Fruit fly (Drosophila melanogaster) whole organism, embryonic: Measurements from ENCODE around the gene CG18213.

Experiments
- Atf3 ChIP-seq: fragments of 200-800 bp; sonication (Bioruptor generic); optimal IDR thresholded peaks from 3 replicates; lab custom pipeline; 2016; ENCODE audit warnings: missing biosample characterization, missing genetic modification characterization
- B-H1 ChIP-seq: fragments of 200-800 bp; sonication (Bioruptor generic); IDR thresholded peaks from 3 replicates; pipeline ENCODE4 v1.3.6; 2022; ENCODE audit warnings: missing biosample characterization, missing genetic modification characterization
- CG10654 ChIP-seq: fragments of 200-800 bp; sonication (Bioruptor generic); optimal IDR thresholded peaks from 2 replicates; lab custom pipeline; 2016; ENCODE audit warnings: missing biosample characterization, missing genetic modification characterization
- CG11398 ChIP-seq: fragments of 200-800 bp; sonication (Bioruptor generic); optimal IDR thresholded peaks from 2 replicates; lab custom pipeline; 2016; ENCODE audit warnings: missing biosample characterization, missing genetic modification characterization
- CG11723 ChIP-seq: fragments of 200-800 bp; sonication (Bioruptor generic); optimal IDR thresholded peaks from 2 replicates; lab custom pipeline; 2017; ENCODE audit warnings: missing biosample characterization, mild to moderate bottlenecking, missing genetic modification characterization
- CG1233 ChIP-seq: fragments of 200-800 bp; sonication (Bioruptor generic); optimal IDR thresholded peaks from 4 replicates; lab custom pipeline; 2018; ENCODE audit warnings: missing biosample characterization, mild to moderate bottlenecking, missing genetic modification characterization
- CG13775 ChIP-seq: fragments of 200-800 bp; sonication (Bioruptor generic); optimal IDR thresholded peaks from 3 replicates; lab custom pipeline; 2017; ENCODE audit warnings: missing biosample characterization, mild to moderate bottlenecking, missing genetic modification characterization
- CG14014 ChIP-seq: fragments of 200-800 bp; sonication (Bioruptor generic); IDR thresholded peaks from 2 replicates; pipeline ENCODE4 v1.3.6; 2022; ENCODE audit warnings: missing biosample characterization, missing genetic modification characterization
- CG16863 ChIP-seq: fragments of 200-800 bp; sonication (Bioruptor generic); optimal IDR thresholded peaks from 3 replicates; lab custom pipeline; 2016; ENCODE audit warnings: missing biosample characterization, missing genetic modification characterization
- CG18262 ChIP-seq: fragments of 200-800 bp; optimal IDR thresholded peaks from 3 replicates; lab custom pipeline; 2019; ENCODE audit warnings: missing biosample characterization, mild to moderate bottlenecking, missing genetic modification characterization, moderate library complexity
- CG2678 ChIP-seq: fragments of 200-800 bp; sonication (Bioruptor generic); optimal IDR thresholded peaks from 3 replicates; lab custom pipeline; 2019; ENCODE audit warnings: missing biosample characterization, mild to moderate bottlenecking, missing genetic modification characterization, moderate library complexity
- CG3281 ChIP-seq: fragments of 200-800 bp; sonication (Bioruptor generic); optimal IDR thresholded peaks from 3 replicates; lab custom pipeline; 2017; ENCODE audit warnings: missing biosample characterization, mild to moderate bottlenecking, missing genetic modification characterization
- CG4820 ChIP-seq: fragments of 200-800 bp; sonication (Bioruptor generic); optimal IDR thresholded peaks from 3 replicates; lab custom pipeline; 2016; ENCODE audit warnings: missing biosample characterization, missing genetic modification characterization
- CG5180 ChIP-seq: fragments of 200-800 bp; sonication (Bioruptor generic); optimal IDR thresholded peaks from 3 replicates; lab custom pipeline; 2017; ENCODE audit warnings: missing biosample characterization, missing genetic modification characterization, mild to moderate bottlenecking, moderate library complexity, missing genetic modification reagents
- CG6254 ChIP-seq: fragments of 200-800 bp; sonication (Bioruptor generic); optimal IDR thresholded peaks from 3 replicates; lab custom pipeline; 2017; ENCODE audit warnings: mild to moderate bottlenecking, missing biosample characterization, missing genetic modification reagents, missing genetic modification characterization
- CG7839 ChIP-seq: fragments of 200-800 bp; sonication (Bioruptor generic); optimal IDR thresholded peaks from 3 replicates; lab custom pipeline; 2018; ENCODE audit warnings: missing biosample characterization, mild to moderate bottlenecking, missing genetic modification characterization, moderate library complexity
- CG8290 ChIP-seq, 3 experiments: fragments of 200-800 bp; sonication (Bioruptor generic); optimal IDR thresholded peaks; 2 replicates each; lab custom pipeline; 2016 to 2019; ENCODE audit warnings: missing biosample characterization in 3 of 3, missing genetic modification characterization in 3 of 3, mild to moderate bottlenecking in 2 of 3, moderate library complexity in 1 of 3
- CG8388 ChIP-seq: fragments of 200-800 bp; sonication (Bioruptor generic); optimal IDR thresholded peaks from 2 replicates; lab custom pipeline; 2019; ENCODE audit warnings: missing biosample characterization, mild to moderate bottlenecking, missing genetic modification characterization, moderate library complexity
- CoRest ChIP-seq: fragments of 200-800 bp; sonication (Bioruptor generic); optimal IDR thresholded peaks from 3 replicates; lab custom pipeline; 2018; ENCODE audit warnings: missing biosample characterization, mild to moderate bottlenecking, missing genetic modification characterization, moderate library complexity
- D19B ChIP-seq: fragments of 200-800 bp; sonication (Bioruptor generic); optimal IDR thresholded peaks from 2 replicates; lab custom pipeline; 2017; ENCODE audit warnings: missing biosample characterization, mild to moderate bottlenecking, missing genetic modification characterization
- Ets65A ChIP-seq: fragments of 200-800 bp; sonication (Bioruptor generic); peaks from one replicate; lab custom pipeline; 2016; ENCODE audit warnings: missing biosample characterization, missing genetic modification characterization
- HmgD ChIP-seq: fragments of 200-800 bp; sonication (Bioruptor generic); optimal IDR thresholded peaks from 3 replicates; lab custom pipeline; 2016; ENCODE audit warnings: missing biosample characterization, missing genetic modification characterization
- Hsf ChIP-seq: fragments of 200-800 bp; sonication (Bioruptor generic); optimal IDR thresholded peaks from 3 replicates; lab custom pipeline; 2016; ENCODE audit warnings: missing biosample characterization, missing genetic modification characterization
- MBD-R2 ChIP-seq: fragments of 200-800 bp; sonication (Bioruptor generic); IDR thresholded peaks from 2 replicates; pipeline ENCODE4 v1.3.6; 2022; ENCODE audit warnings: missing biosample characterization, missing genetic modification characterization
- Mad ChIP-seq: fragments of 200-800 bp; sonication (Bioruptor generic); optimal IDR thresholded peaks from 2 replicates; lab custom pipeline; 2016; ENCODE audit warnings: missing biosample characterization, missing genetic modification characterization
- Mrtf ChIP-seq: fragments of 200-800 bp; sonication (Bioruptor generic); IDR thresholded peaks from 3 replicates; pipeline ENCODE4 v1.3.6; 2022; ENCODE audit warnings: missing biosample characterization, missing genetic modification characterization
- Ravus ChIP-seq: fragments of 200-800 bp; sonication (Bioruptor generic); IDR thresholded peaks from 2 replicates; pipeline ENCODE4 v1.3.6; 2022; ENCODE audit warnings: missing biosample characterization, missing genetic modification characterization
- Sox102F ChIP-seq: fragments of 200-800 bp; sonication (Bioruptor generic); optimal IDR thresholded peaks from 2 replicates; lab custom pipeline; 2018; ENCODE audit warnings: missing biosample characterization, mild to moderate bottlenecking, missing genetic modification characterization, moderate library complexity
- Xrp1 ChIP-seq: fragments of 200-800 bp; sonication (Bioruptor generic); IDR thresholded peaks from 2 replicates; pipeline ENCODE4 v1.3.6; 2022; ENCODE audit warnings: missing biosample characterization, missing genetic modification characterization
- az2 ChIP-seq: fragments of 200-800 bp; sonication (Bioruptor generic); optimal IDR thresholded peaks from 3 replicates; lab custom pipeline; 2016; ENCODE audit warnings: missing biosample characterization, missing genetic modification characterization
- bsh ChIP-seq, 2 experiments: fragments of 200-800 bp; sonication (Bioruptor generic); optimal IDR thresholded peaks; 2 replicates each; lab custom pipeline; 2017 to 2018; ENCODE audit warnings: mild to moderate bottlenecking in 2 of 2, missing biosample characterization in 2 of 2, missing genetic modification characterization in 2 of 2, moderate library complexity in 1 of 2
- dimm ChIP-seq: fragments of 200-800 bp; sonication (Bioruptor generic); IDR thresholded peaks from 2 replicates; pipeline ENCODE4 v1.3.6; 2022; ENCODE audit warnings: missing biosample characterization, missing genetic modification characterization
- ewg ChIP-seq: fragments of 200-800 bp; sonication (Bioruptor generic); optimal IDR thresholded peaks from 3 replicates; lab custom pipeline; 2017; ENCODE audit warnings: mild to moderate bottlenecking, missing biosample characterization, missing genetic modification reagents, missing genetic modification characterization
- fd64A ChIP-seq: fragments of 200-800 bp; sonication (Bioruptor generic); optimal IDR thresholded peaks from 3 replicates; lab custom pipeline; 2018; ENCODE audit warnings: missing biosample characterization, mild to moderate bottlenecking, missing genetic modification characterization
- hkb ChIP-seq, 2 experiments: fragments of 200-800 bp in 1 of 2; fragments of >200 bp in 1 of 2; sonication (Bioruptor generic) in 1 of 2; IDR thresholded peaks in 1 of 2; optimal IDR thresholded peaks in 1 of 2; 2 replicates each; pipeline versions ENCODE4 v1.3.6 to Lab custom; 2017 to 2022; ENCODE audit warnings: missing biosample characterization in 1 of 2, missing genetic modification characterization in 1 of 2
- lbe ChIP-seq: fragments of 200-800 bp; sonication (Bioruptor generic); optimal IDR thresholded peaks from 2 replicates; lab custom pipeline; 2016; ENCODE audit warnings: missing biosample characterization, mild to moderate bottlenecking, missing genetic modification characterization
- otp ChIP-seq: fragments of 200-800 bp; sonication (Bioruptor generic); IDR thresholded peaks from 3 replicates; pipeline ENCODE4, ENCODE4 v1.3.6; 2022; ENCODE audit warnings: missing biosample characterization, missing genetic modification characterization
- pb ChIP-seq: fragments of 200-800 bp; sonication (Bioruptor generic); optimal IDR thresholded peaks from 3 replicates; lab custom pipeline; 2016; ENCODE audit warnings: missing biosample characterization, missing genetic modification characterization
- phol ChIP-seq: fragments of 200-800 bp; sonication (Bioruptor generic); optimal IDR thresholded peaks from 3 replicates; lab custom pipeline; 2018; ENCODE audit warnings: missing biosample characterization, mild to moderate bottlenecking, missing genetic modification characterization, moderate library complexity
- pnt ChIP-seq: fragments of 200-800 bp; sonication (Bioruptor generic); optimal IDR thresholded peaks from 3 replicates; lab custom pipeline; 2016; ENCODE audit warnings: missing biosample characterization, missing genetic modification characterization
- sens-2 ChIP-seq: fragments of 200-800 bp; sonication (Bioruptor generic); IDR thresholded peaks from 2 replicates; pipeline ENCODE4 v1.3.6; 2022; ENCODE audit warnings: missing biosample characterization, missing genetic modification characterization
- slbo ChIP-seq: fragments of 200-800 bp; sonication (Bioruptor generic); IDR thresholded peaks from 2 replicates; pipeline ENCODE4 v1.3.6; 2022; ENCODE audit warnings: missing biosample characterization, missing genetic modification characterization
- stc ChIP-seq: fragments of 200-800 bp; sonication (Bioruptor generic); IDR thresholded peaks from 2 replicates; pipeline ENCODE4 v1.3.6; 2022; ENCODE audit warnings: missing biosample characterization, missing genetic modification characterization
- toy ChIP-seq: fragments of 200-800 bp; sonication (Bioruptor generic); IDR thresholded peaks from 2 replicates; pipeline ENCODE4 v1.3.6; 2022; ENCODE audit warnings: missing biosample characterization, missing genetic modification characterization
- trem ChIP-seq: fragments of 200-800 bp; optimal IDR thresholded peaks from 3 replicates; lab custom pipeline; 2019; ENCODE audit warnings: missing biosample characterization, mild to moderate bottlenecking, missing genetic modification characterization, moderate library complexity

Gene CG18213

DNA sequence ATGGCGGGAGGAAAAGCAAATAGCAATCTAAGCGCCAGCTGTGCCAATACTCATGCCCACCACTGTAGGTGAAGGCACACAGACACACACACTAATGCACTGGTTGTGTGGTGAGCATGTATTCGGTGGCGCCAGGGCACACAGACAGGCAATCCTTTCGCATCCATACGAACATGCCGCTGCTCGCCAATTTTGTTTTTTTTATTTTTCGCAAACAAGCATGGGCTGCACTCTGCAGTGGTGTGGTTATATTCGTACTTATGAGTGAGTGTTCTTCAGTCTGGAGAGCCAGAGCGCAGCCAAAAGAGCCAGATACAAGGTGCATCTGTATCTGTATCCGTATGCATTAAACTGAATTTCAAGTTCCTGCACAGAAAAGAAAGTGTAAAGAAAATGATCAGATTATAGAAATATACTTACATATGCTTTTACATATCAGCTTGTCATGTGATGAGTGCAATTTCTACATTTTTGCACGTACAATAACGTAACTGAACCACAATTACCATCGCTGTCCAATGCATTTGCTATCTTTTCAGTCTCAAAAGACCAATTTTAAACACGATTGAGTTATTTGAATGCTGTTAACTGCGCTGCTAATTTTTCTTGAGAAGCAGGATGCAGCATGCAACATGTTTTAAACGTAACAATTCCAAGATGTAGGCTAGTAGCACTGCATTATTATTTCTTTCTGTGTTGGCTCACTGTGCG lies 19.3 kb upstream of the CG18213 start (continued):
- peak; percentile 49 for TF ChIP-seq Ets65A (GFP tag; lab: Kevin White, UChicago)
- TF ChIP-seq MBD-R2: no peak
- TF ChIP-seq Mrtf (GFP tag; lab: Robert Waterston, UW): no peak
- TF ChIP-seq CG8388 (GFP tag; lab: Kevin White, UChicago): peak; percentile 8
- no peak for TF ChIP-seq stc (GFP tag; lab: Robert Waterston, UW)
- no peak for TF ChIP-seq az2 (GFP tag; lab: Kevin White, UChicago)
- peak; percentile 20 for TF ChIP-seq trem (tag; lab: Kevin White, UChicago)
- TF ChIP-seq ewg (GFP tag; lab: Kevin White, UChicago): peak; percentile 46
- TF ChIP-seq bsh (GFP tag; optimal IDR thresholded peaks at IDR 0.05; lab: Kevin White, UChicago): peak; percentile 25 to 88
- no peak for TF ChIP-seq CG16863
- TF ChIP-seq CG7839 (tag; lab: Kevin White, UChicago): peak; percentile 10
- peak; percentile 37; the same call in 1 of the 2 replicates for TF ChIP-seq slbo (GFP tag; lab: Robert Waterston, UW)
- TF ChIP-seq CG14014: no peak
- TF ChIP-seq sens-2: no peak
- TF ChIP-seq CG4820 (GFP tag; lab: Kevin White, UChicago): peak; percentile 12
- TF ChIP-seq hkb (optimal IDR thresholded peaks at IDR 0.05; lab: Kevin White, UChicago): no peak
- TF ChIP-seq hkb (GFP tag; IDR thresholded peaks at IDR 0.05; lab: Robert Waterston, UW): no peak
- TF ChIP-seq CG2678 (tag; lab: Kevin White, UChicago): peak; percentile 32
- TF ChIP-seq pnt (GFP tag; lab: Kevin White, UChicago): peak; percentile 10
- no peak for TF ChIP-seq CG8290 (GFP tag; optimal IDR thresholded peaks at IDR 0.05; lab: Kevin White, UChicago)
- peak in 1 of 2 experiments; percentile 32 for TF ChIP-seq CG8290 (tag; optimal IDR thresholded peaks at IDR 0.05; lab: Kevin White, UChicago)
- TF ChIP-seq CG18262 (tag; lab: Kevin White, UChicago): peak; percentile 25
- peak; percentile 3 for TF ChIP-seq CG11723 (GFP tag; lab: Kevin White, UChicago)
- peak; percentile 11 for TF ChIP-seq Mad (GFP tag; lab: Kevin White, UChicago)
- TF ChIP-seq otp (GFP tag; lab: Robert Waterston, UW): no peak
- TF ChIP-seq pb: no peak
- no peak for TF ChIP-seq CG10654 (GFP tag; lab: Kevin White, UChicago)
- TF ChIP-seq B-H1 (GFP tag; lab: Robert Waterston, UW): no peak
- TF ChIP-seq Ravus (GFP tag; lab: Robert Waterston, UW): no peak
- peak; percentile 2 for TF ChIP-seq CG11398 (GFP tag; lab: Kevin White, UChicago)
- peak; percentile 54 for TF ChIP-seq Sox102F (GFP tag; lab: Kevin White, UChicago)
- TF ChIP-seq CG5180 (GFP tag; lab: Kevin White, UChicago): no peak
- TF ChIP-seq CG13775 (GFP tag; lab: Kevin White, UChicago): no peak
- 0 out of 2 replicates have a peak, but pooled peaks have one; percentile 20 for TF ChIP-seq Xrp1 (GFP tag; lab: Robert Waterston, UW)
- no peak for TF ChIP-seq Hsf (GFP tag; lab: Kevin White, UChicago)
- peak; percentile 3 for TF ChIP-seq fd64A (GFP tag; lab: Kevin White, UChicago)
- no peak for TF ChIP-seq dimm (GFP tag; lab: Robert Waterston, UW)
- TF ChIP-seq CoRest (tag; lab: Kevin White, UChicago): peak; percentile 8
- peak; percentile 5 for TF ChIP-seq lbe (GFP tag; lab: Kevin White, UChicago)
- TF ChIP-seq Atf3 (GFP tag; lab: Kevin White, UChicago): no peak
- TF ChIP-seq CG1233 (GFP tag; lab: Kevin White, UChicago): peak; percentile 14
- peak; percentile 49 for TF ChIP-seq phol
- no peak for TF ChIP-seq toy (GFP tag; lab: Robert Waterston, UW)
- no peak for TF ChIP-seq CG3281 (GFP tag; lab: Kevin White, UChicago)
- TF ChIP-seq D19B (GFP tag; lab: Kevin White, UChicago): no peak
- TF ChIP-seq HmgD (GFP tag; lab: Kevin White, UChicago): no peak
- peak; percentile 35 for TF ChIP-seq CG6254 (GFP tag; lab: Kevin White, UChicago)
